Worm (Caenorhabditis elegans): ENCODE results near the gene tag-65.

Gene tag-65

DNA sequence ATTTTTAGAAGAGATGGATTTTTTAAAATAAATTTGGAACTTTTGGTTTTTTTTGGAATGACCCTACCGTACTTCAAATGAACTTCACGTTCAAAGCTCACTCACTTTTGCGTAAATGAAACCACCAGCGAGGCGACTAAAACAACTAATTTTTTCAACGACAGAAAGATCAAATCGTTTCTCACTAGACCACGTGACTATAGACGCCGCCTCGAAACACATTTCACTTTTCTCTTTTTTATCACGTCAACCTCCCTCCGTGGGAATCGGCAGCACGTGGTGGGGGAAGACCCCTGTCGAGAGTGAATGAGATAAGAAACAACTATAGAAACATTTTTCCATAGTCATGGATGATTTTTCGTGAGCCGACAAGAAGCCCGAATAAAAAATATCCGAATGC, 21.1 kb downstream of the tag-65 start (continued):
- TF ChIP-seq mxl-2 (GFP tag; conservative IDR thresholded peaks at IDR 0.05) (peak; percentile 58; the same call in 1 of the 2 replicates), tra-1 (GFP tag; IDR thresholded peaks at IDR 0.05) (peak; percentile 76), F10B5.3 (tag; optimal IDR thresholded peaks at IDR 0.05) (no peak), hlh-11 (tag; optimal IDR thresholded peaks at IDR 0.05) (peak; percentile 97), snpc-4 (tag; optimal IDR thresholded peaks at IDR 0.05) (no peak), ceh-32 (tag; optimal IDR thresholded peaks at IDR 0.05; ENCODE audit: poor library complexity) (no peak), dve-1 (tag; optimal IDR thresholded peaks at IDR 0.05; ENCODE audit: insufficient read depth) (peak; percentile 97), aha-1 (tag) (peak; percentile 99), attf-4 (tag; optimal IDR thresholded peaks at IDR 0.05) (no peak), dmd-9 (GFP tag; IDR thresholded peaks at IDR 0.05) (0 out of 2 replicates have a peak, but pooled peaks have one; percentile 10), zip-11 (GFP tag; IDR thresholded peaks at IDR 0.05) (no peak), ceh-28 (tag; optimal IDR thresholded peaks at IDR 0.05) (no peak), pqm-1 (tag; optimal IDR thresholded peaks at IDR 0.05) (peak; percentile 17), dpl-1 (GFP tag; optimal IDR thresholded peaks at IDR 0.05) (peak; percentile 39), ztf-11 (tag; optimal IDR thresholded peaks at IDR 0.05) (no peak), sdz-12 (GFP tag; optimal IDR thresholded peaks at IDR 0.05) (no peak), unc-130 (GFP tag; optimal IDR thresholded peaks at IDR 0.05) (no peak), jun-1 (tag; optimal IDR thresholded peaks at IDR 0.05) (peak; percentile 73), lin-39 (tag; optimal IDR thresholded peaks at IDR 0.05) (no peak), ZK337.2 (GFP tag; IDR thresholded peaks at IDR 0.05) (no peak), unc-62 (GFP tag; optimal IDR thresholded peaks at IDR 0.05 in 1 of 2) (peak in 1 of 2 experiments; percentile 97), unc-62 (tag; optimal IDR thresholded peaks at IDR 0.05) (no peak), Y105C5A.15 (GFP tag; IDR thresholded peaks at IDR 0.05) (no peak), F44E2.7 (GFP tag; IDR thresholded peaks at IDR 0.05) (no peak), cey-2 (tag; optimal IDR thresholded peaks at IDR 0.05; ENCODE audit: borderline replicate concordance, insufficient read depth) (peak; percentile 41), zag-1 (tag; optimal IDR thresholded peaks at IDR 0.05) (no peak)

DNA sequence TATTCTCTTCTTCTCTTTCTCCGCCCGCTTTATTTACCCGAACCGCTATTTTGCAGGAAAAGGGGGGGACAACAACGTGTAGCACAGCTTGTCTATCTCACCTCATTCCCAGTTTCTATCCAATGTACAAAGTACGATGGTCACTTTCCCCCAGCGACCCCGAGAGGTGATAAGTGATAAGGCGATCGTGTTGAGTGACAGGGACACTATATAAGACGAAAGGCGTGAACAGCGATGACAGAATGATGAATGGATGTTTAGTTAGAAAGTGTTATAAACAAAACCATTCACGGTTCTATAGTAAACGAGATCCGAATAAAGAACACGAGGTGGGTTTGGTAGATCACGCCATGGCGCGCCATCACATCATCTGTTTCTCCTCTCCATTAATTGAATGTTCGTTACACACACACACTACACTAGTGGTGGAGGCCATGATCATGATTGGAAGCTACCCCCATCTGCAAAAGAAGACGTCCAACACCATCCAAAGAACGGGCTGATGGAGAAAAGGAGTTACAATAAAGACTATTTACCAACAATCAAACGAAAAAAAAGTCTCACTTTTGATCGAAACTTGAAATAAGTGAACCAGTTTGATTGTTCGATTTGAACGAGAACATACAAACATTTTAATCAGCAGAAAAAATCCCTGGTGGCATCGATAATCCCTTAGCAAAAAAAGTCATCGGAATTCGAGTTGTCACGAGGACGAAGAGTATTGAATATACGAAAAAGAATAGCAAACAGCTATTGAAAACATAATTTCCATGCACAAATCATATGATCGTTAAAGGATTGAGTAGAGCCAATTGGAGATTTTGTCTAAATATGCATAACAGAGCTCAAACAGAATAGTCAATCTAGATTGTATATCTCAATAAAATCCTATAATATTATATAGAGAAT, 21.8 kb downstream of the tag-65 start:
- TF ChIP-seq nhr-6 (tag; optimal IDR thresholded peaks at IDR 0.05) (peak; percentile 56), Y48G9A.11 (GFP tag; IDR thresholded peaks at IDR 0.05) (no peak), D1046.2 (GFP tag; IDR thresholded peaks at IDR 0.05) (no peak), ceh-82 (tag; optimal IDR thresholded peaks at IDR 0.05) (no peak), ceh-44 (GFP tag; IDR thresholded peaks at IDR 0.05) (no peak), ces-1 (GFP tag; optimal IDR thresholded peaks at IDR 0.05) (no peak), snpc-1.2 (GFP tag; IDR thresholded peaks at IDR 0.05) (no peak), mxl-2 (GFP tag; conservative IDR thresholded peaks at IDR 0.05) (0 out of 2 replicates have a peak, but pooled peaks have one; percentile 7), nhr-42 (GFP tag; IDR thresholded peaks at IDR 0.05) (0 out of 2 replicates have a peak, but pooled peaks have one; percentile 32), ZK337.2 (GFP tag; IDR thresholded peaks at IDR 0.05) (0 out of 2 replicates have a peak, but pooled peaks have one; percentile 2), jun-1 (tag; optimal IDR thresholded peaks at IDR 0.05) (peak; percentile 5), dmd-9 (GFP tag; IDR thresholded peaks at IDR 0.05) (no peak), lsy-2 (tag; optimal IDR thresholded peaks at IDR 0.05) (peak; percentile 46 to 51), lim-7 (GFP tag; IDR thresholded peaks at IDR 0.05) (0 out of 2 replicates have a peak, but pooled peaks have one; percentile 35), aly-2 (tag; optimal IDR thresholded peaks at IDR 0.05) (no peak), skn-1 (tag; optimal IDR thresholded peaks at IDR 0.05) (no peak), nhr-102 (tag; optimal IDR thresholded peaks at IDR 0.05) (peak; percentile 86), lin-38 (GFP tag; IDR thresholded peaks at IDR 0.05) (peak; percentile 6; the same call in 1 of the 2 replicates), zip-2 (tag; optimal IDR thresholded peaks at IDR 0.05) (no peak), cey-2 (tag; optimal IDR thresholded peaks at IDR 0.05; ENCODE audit: borderline replicate concordance, insufficient read depth) (peak; percentile 77), R02D3.7 (tag; optimal IDR thresholded peaks at IDR 0.05) (no peak), hif-1 (tag; optimal IDR thresholded peaks at IDR 0.05) (peak; percentile 6 to 44), hlh-11 (tag; optimal IDR thresholded peaks at IDR 0.05) (peak; percentile 96), nhr-76 (tag; optimal IDR thresholded peaks at IDR 0.05) (no peak), nhr-111 (GFP tag; optimal IDR thresholded peaks at IDR 0.05) (no peak), ceh-32 (tag; optimal IDR thresholded peaks at IDR 0.05; ENCODE audit: poor library complexity) (no peak), vab-7 (GFP tag; IDR thresholded peaks at IDR 0.05) (no peak), rbr-2 (tag; optimal IDR thresholded peaks at IDR 0.05) (peak; percentile 1), php-3 (GFP tag; IDR thresholded peaks at IDR 0.05) (peak; percentile 82)

Data from whole organism, L4 larva.